Worm (Caenorhabditis elegans) whole organism, L4 larva: Measurements from ENCODE around the gene cpg-24.

ENCODE experiments used
- D1046.2 ChIP-seq: fragments of 200-800 bp; sonication (Bioruptor generic); IDR thresholded peaks from 2 replicates; pipeline ENCODE4 v1.3.6; 2022; ENCODE audit warnings: missing genetic modification characterization, missing compliant biosample characterization
- F49E8.2 ChIP-seq: sonication (generic microtip); optimal IDR thresholded peaks from 2 replicates; lab custom pipeline; 2016; ENCODE audit warnings: missing compliant biosample characterization, mild to moderate bottlenecking, missing genetic modification characterization, borderline replicate concordance
- Y48G9A.11 ChIP-seq: fragments of 200-800 bp; sonication (Bioruptor generic); IDR thresholded peaks from 2 replicates; pipeline ENCODE4 v1.3.6; 2022; ENCODE audit warnings: missing genetic modification reagents, missing genetic modification characterization, missing compliant biosample characterization
- ZK546.5 ChIP-seq, 2 experiments: sonication (generic microtip); optimal IDR thresholded peaks; 2 replicates each; lab custom pipeline; 2017; ENCODE audit warnings: missing biosample characterization in 2 of 2, missing genetic modification characterization in 2 of 2
- aha-1 ChIP-seq: fragments of 150-350 bp; peaks from one replicate; lab custom pipeline; 2014; ENCODE audit warnings: missing biosample characterization, missing genetic modification characterization
- arid-1 ChIP-seq: fragments of 200-800 bp; sonication (Bioruptor generic); conservative IDR thresholded peaks from 2 replicates; pipeline ENCODE4 v1.3.6; 2022; ENCODE audit warnings: missing genetic modification reagents, missing genetic modification characterization, missing compliant biosample characterization
- attf-4 ChIP-seq: sonication (generic microtip); optimal IDR thresholded peaks from 3 replicates; lab custom pipeline; 2017; ENCODE audit warnings: missing biosample characterization, missing genetic modification characterization
- ceh-20 ChIP-seq: fragments of 200-800 bp; sonication (Bioruptor generic); IDR thresholded peaks from 2 replicates; pipeline ENCODE4 v1.3.6; 2022; ENCODE audit warnings: missing genetic modification reagents, missing genetic modification characterization, missing compliant biosample characterization
- ceh-32 ChIP-seq: sonication (generic microtip); optimal IDR thresholded peaks from 2 replicates; lab custom pipeline; 2016; ENCODE audit warnings: mild to moderate bottlenecking, missing genetic modification characterization, missing compliant biosample characterization; ENCODE audit not compliant: poor library complexity
- ceh-44 ChIP-seq: fragments of 200-800 bp; sonication (Bioruptor generic); IDR thresholded peaks from 2 replicates; pipeline ENCODE4 v1.3.6; 2022; ENCODE audit warnings: missing genetic modification reagents, missing genetic modification characterization, missing compliant biosample characterization
- ces-1 ChIP-seq: fragments of 150-350 bp; sonication (generic microtip); optimal IDR thresholded peaks from 4 replicates; lab custom pipeline; 2014; ENCODE audit warnings: missing biosample characterization, missing genetic modification reagents, missing genetic modification characterization
- cey-2 ChIP-seq: sonication (generic microtip); optimal IDR thresholded peaks from 3 replicates; lab custom pipeline; 2017; ENCODE audit warnings: missing genetic modification characterization, mild to moderate bottlenecking, missing compliant biosample characterization, antibody characterized with exemption, borderline replicate concordance; ENCODE audit not compliant: insufficient read depth
- ctbp-1 ChIP-seq: fragments of 200-800 bp; sonication (Bioruptor generic); IDR thresholded peaks from 2 replicates; pipeline ENCODE4 v1.3.6; 2022; ENCODE audit warnings: missing genetic modification reagents, missing genetic modification characterization, missing compliant biosample characterization
- daf-16 ChIP-seq, 3 experiments: sonication (generic microtip); optimal IDR thresholded peaks; 2 replicates each; lab custom pipeline; 2016 to 2017; ENCODE audit warnings: missing genetic modification characterization in 3 of 3, missing genetic modification reagents in 3 of 3, mild to moderate bottlenecking in 2 of 3, missing compliant biosample characterization in 2 of 3, missing biosample characterization in 1 of 3, moderate library complexity in 1 of 3
- daf-8 ChIP-seq: fragments of 200-800 bp; sonication (Bioruptor generic); IDR thresholded peaks from 2 replicates; pipeline ENCODE4 v1.3.6; 2022; ENCODE audit warnings: missing genetic modification characterization, missing compliant biosample characterization
- dmd-6 ChIP-seq: fragments of 200-800 bp; sonication (Bioruptor generic); IDR thresholded peaks from 2 replicates; pipeline ENCODE4 v1.3.6; 2022; ENCODE audit warnings: missing genetic modification reagents, missing genetic modification characterization, missing compliant biosample characterization
- dmd-8 ChIP-seq: fragments of 200-800 bp; sonication (Bioruptor generic); IDR thresholded peaks from 2 replicates; pipeline ENCODE4 v1.3.6; 2022; ENCODE audit warnings: missing genetic modification characterization, missing compliant biosample characterization
- dmd-9 ChIP-seq: fragments of 200-800 bp; sonication (Bioruptor generic); IDR thresholded peaks from 2 replicates; pipeline ENCODE4 v1.3.6; 2022; ENCODE audit warnings: missing genetic modification reagents, missing genetic modification characterization, missing compliant biosample characterization
- egl-27 ChIP-seq: sonication (generic microtip); optimal IDR thresholded peaks from 3 replicates; lab custom pipeline; 2017; ENCODE audit warnings: missing biosample characterization, missing genetic modification reagents, missing genetic modification characterization
- egl-43 ChIP-seq: fragments of 200-800 bp; sonication (Bioruptor generic); IDR thresholded peaks from 2 replicates; pipeline ENCODE4 v1.3.6; 2022; ENCODE audit warnings: missing genetic modification reagents, missing genetic modification characterization, missing compliant biosample characterization
- fkh-10 ChIP-seq: fragments of 150-350 bp; optimal IDR thresholded peaks from 2 replicates; lab custom pipeline; 2014; ENCODE audit warnings: missing biosample characterization, missing genetic modification reagents, missing genetic modification characterization
- hmg-1.1 ChIP-seq: fragments of 200-800 bp; sonication (Bioruptor generic); IDR thresholded peaks from 2 replicates; pipeline ENCODE4 v1.3.6; 2022; ENCODE audit warnings: missing genetic modification reagents, missing genetic modification characterization, missing compliant biosample characterization
- lin-1 ChIP-seq: fragments of 200-800 bp; sonication (Bioruptor generic); IDR thresholded peaks from 2 replicates; pipeline ENCODE4 v1.3.6; 2022; ENCODE audit warnings: missing genetic modification reagents, missing genetic modification characterization, missing compliant biosample characterization
- madf-5 ChIP-seq, 2 experiments: fragments of 200-800 bp; sonication (Bioruptor generic); IDR thresholded peaks; 2 replicates each; pipeline ENCODE4 v1.3.6; 2022; ENCODE audit warnings: missing compliant biosample characterization in 2 of 2, missing genetic modification characterization in 2 of 2
- madf-9 ChIP-seq: fragments of 200-800 bp; sonication (Bioruptor generic); conservative IDR thresholded peaks from 2 replicates; pipeline ENCODE4 v1.3.6; 2022; ENCODE audit warnings: missing genetic modification reagents, missing genetic modification characterization, missing compliant biosample characterization
- mdt-29 ChIP-seq: fragments of 200-800 bp; sonication (Bioruptor generic); IDR thresholded peaks from 2 replicates; pipeline ENCODE4 v1.3.6; 2022; ENCODE audit warnings: missing genetic modification reagents, missing genetic modification characterization, missing compliant biosample characterization
- mep-1 ChIP-seq: fragments of 150-350 bp; sonication (generic microtip); optimal IDR thresholded peaks from 3 replicates; lab custom pipeline; 2014; ENCODE audit warnings: missing biosample characterization, missing genetic modification characterization
- mes-2 ChIP-seq: sonication (generic microtip); optimal IDR thresholded peaks from 2 replicates; lab custom pipeline; 2016; ENCODE audit warnings: missing genotype, mild to moderate bottlenecking, missing genetic modification characterization, missing compliant biosample characterization; ENCODE audit not compliant: poor library complexity, severe bottlenecking
- nhr-25 ChIP-seq: sonication (generic microtip); optimal IDR thresholded peaks from 2 replicates; lab custom pipeline; 2017; ENCODE audit warnings: missing genetic modification characterization, mild to moderate bottlenecking, missing compliant biosample characterization, antibody characterized with exemption, moderate library complexity, borderline replicate concordance; ENCODE audit not compliant: insufficient read depth
- nhr-41 ChIP-seq: fragments of 200-800 bp; sonication (Bioruptor generic); IDR thresholded peaks from 2 replicates; pipeline ENCODE4 v1.3.6; 2022; ENCODE audit warnings: missing genetic modification reagents, missing genetic modification characterization, missing compliant biosample characterization
- nhr-42 ChIP-seq: fragments of 200-800 bp; sonication (Bioruptor generic); IDR thresholded peaks from 2 replicates; pipeline ENCODE4 v1.3.6; 2022; ENCODE audit warnings: missing genetic modification characterization, missing compliant biosample characterization
- nhr-6 ChIP-seq: fragments of 150-350 bp; optimal IDR thresholded peaks from 2 replicates; lab custom pipeline; 2014; ENCODE audit warnings: missing biosample characterization, missing genetic modification characterization
- php-3 ChIP-seq: fragments of 200-800 bp; sonication (Bioruptor generic); IDR thresholded peaks from 2 replicates; pipeline ENCODE4 v1.3.6; 2022; ENCODE audit warnings: missing genetic modification reagents, missing genetic modification characterization, missing compliant biosample characterization
- saeg-2 ChIP-seq: fragments of 200-800 bp; sonication (Bioruptor generic); IDR thresholded peaks from 2 replicates; pipeline ENCODE4 v1.3.6; 2022; ENCODE audit warnings: missing genetic modification reagents, missing genetic modification characterization, missing compliant biosample characterization
- snpc-1.2 ChIP-seq: fragments of 200-800 bp; sonication (Bioruptor generic); IDR thresholded peaks from 2 replicates; pipeline ENCODE4 v1.3.6; 2022; ENCODE audit warnings: missing genetic modification reagents, missing genetic modification characterization, missing compliant biosample characterization
- spr-1 ChIP-seq: sonication (generic microtip); optimal IDR thresholded peaks from 2 replicates; lab custom pipeline; 2016; ENCODE audit warnings: mild to moderate bottlenecking, missing genetic modification characterization, missing compliant biosample characterization
- spr-3 ChIP-seq: fragments of 200-800 bp; sonication (Bioruptor generic); optimal IDR thresholded peaks from 2 replicates; lab custom pipeline; 2018; ENCODE audit warnings: mild to moderate bottlenecking, missing genetic modification characterization, missing compliant biosample characterization
- tra-1 ChIP-seq: fragments of 200-800 bp; sonication (Bioruptor generic); IDR thresholded peaks from 2 replicates; pipeline ENCODE4 v1.3.6; 2022; ENCODE audit warnings: missing genetic modification reagents, missing genetic modification characterization, missing compliant biosample characterization
- unc-130 ChIP-seq: sonication (generic microtip); optimal IDR thresholded peaks from 2 replicates; lab custom pipeline; 2016; ENCODE audit warnings: missing genetic modification reagents, missing genetic modification characterization, missing compliant biosample characterization
- unc-39 ChIP-seq: sonication (generic microtip); optimal IDR thresholded peaks from 2 replicates; lab custom pipeline; 2017; ENCODE audit warnings: missing biosample characterization, missing genetic modification characterization
- vab-7 ChIP-seq: fragments of 200-800 bp; sonication (Bioruptor generic); IDR thresholded peaks from 2 replicates; pipeline ENCODE4 v1.3.6; 2022; ENCODE audit warnings: missing genetic modification reagents, missing genetic modification characterization, missing compliant biosample characterization
- zag-1 ChIP-seq: fragments of 150-350 bp; optimal IDR thresholded peaks from 2 replicates; lab custom pipeline; 2014; ENCODE audit warnings: missing biosample characterization, missing genetic modification characterization
- zfp-2 ChIP-seq: sonication (generic microtip); optimal IDR thresholded peaks from 2 replicates; lab custom pipeline; 2016; ENCODE audit warnings: mild to moderate bottlenecking, missing genetic modification characterization, missing compliant biosample characterization
- zfp-3 ChIP-seq: fragments of 200-800 bp; sonication (Bioruptor generic); conservative IDR thresholded peaks from 2 replicates; pipeline ENCODE4 v1.3.6; 2022; ENCODE audit warnings: missing genetic modification reagents, missing genetic modification characterization, missing compliant biosample characterization
- zip-11 ChIP-seq: fragments of 200-800 bp; sonication (Bioruptor generic); IDR thresholded peaks from 2 replicates; pipeline ENCODE4 v1.3.6; 2022; ENCODE audit warnings: missing genetic modification characterization, missing compliant biosample characterization
- ztf-11 ChIP-seq: fragments of 150-350 bp; optimal IDR thresholded peaks from 2 replicates; lab custom pipeline; 2014; ENCODE audit warnings: missing biosample characterization, missing genetic modification characterization
- ztf-7 ChIP-seq: fragments of 150-350 bp; optimal IDR thresholded peaks from 2 replicates; lab custom pipeline; 2014; ENCODE audit warnings: missing biosample characterization, missing genetic modification characterization

The cpg-24 gene

ce11 chrIV:1659045-1659741 lies 27.4 kb downstream of the cpg-24 start, which contains the start of gene rps-28:
rps-28 (plus strand) TSS chrIV:1659691.
- TF ChIP-seq hmg-1.1 (GFP tag; lab: Robert Waterston, UW) (peak; percentile 96), ces-1 (peak; percentile 88), egl-43 (GFP tag; lab: Robert Waterston, UW) (peak; percentile 90), spr-1 (tag; lab: Kevin White, UChicago) (peak; percentile 90), tra-1 (GFP tag; lab: Robert Waterston, UW) (peak; percentile 93), ztf-7 (peak; percentile 84), mep-1 (tag; lab: Kevin White, UChicago) (peak; percentile 98), saeg-2 (GFP tag; lab: Robert Waterston, UW) (peak; percentile 62; the same call in 1 of the 2 replicates), zag-1 (tag; lab: Kevin White, UChicago) (peak; percentile 19), unc-39 (tag; lab: Kevin White, UChicago) (no peak), ZK546.5 (tag; optimal IDR thresholded peaks at IDR 0.05; lab: Kevin White, UChicago) (peak in 1 of 2 experiments; percentile 73), madf-9 (GFP tag; lab: Robert Waterston, UW) (peak; percentile 92), zfp-3 (peak; percentile 88), daf-8 (GFP tag; lab: Robert Waterston, UW) (no peak), ceh-20 (GFP tag; lab: Robert Waterston, UW) (peak; percentile 91), zfp-2 (peak; percentile 74), F49E8.2 (tag; lab: Kevin White, UChicago) (peak; percentile 89), ceh-44 (GFP tag; lab: Robert Waterston, UW) (peak; percentile 72; the same call in 1 of the 2 replicates), nhr-25 (tag; lab: Kevin White, UChicago) (peak; percentile 96), dmd-6 (GFP tag; lab: Robert Waterston, UW) (peak; percentile 91), lin-1 (peak; percentile 90), zip-11 (no peak), dmd-8 (GFP tag; lab: Robert Waterston, UW) (0 out of 2 replicates have a peak, but pooled peaks have one; percentile 17), php-3 (GFP tag; lab: Robert Waterston, UW) (peak; percentile 91), mdt-29 (GFP tag; lab: Robert Waterston, UW) (peak; percentile 65; the same call in 1 of the 2 replicates), aha-1 (tag; lab: Kevin White, UChicago) (peak; percentile 100), cey-2 (tag; lab: Kevin White, UChicago) (no peak), mes-2 (tag; lab: Kevin White, UChicago) (peak; percentile 97), ctbp-1 (peak; percentile 78), nhr-41 (GFP tag; lab: Robert Waterston, UW) (no peak), Y48G9A.11 (GFP tag; lab: Robert Waterston, UW) (peak; percentile 100), unc-130 (peak; percentile 97), daf-16 (GFP tag; optimal IDR thresholded peaks at IDR 0.05; lab: Kevin White, UChicago) (peak; percentile 17 to 61), daf-16 (tag; optimal IDR thresholded peaks at IDR 0.05; lab: Kevin White, UChicago) (peak; percentile 85), dmd-9 (GFP tag; lab: Robert Waterston, UW) (peak; percentile 91), fkh-10 (peak; percentile 95), snpc-1.2 (GFP tag; lab: Robert Waterston, UW) (peak; percentile 81), egl-27 (tag; lab: Kevin White, UChicago) (no peak), vab-7 (GFP tag; lab: Robert Waterston, UW) (peak; percentile 96), nhr-42 (peak; percentile 86), arid-1 (GFP tag; lab: Robert Waterston, UW) (peak; percentile 90), attf-4 (no peak), ceh-32 (tag; lab: Kevin White, UChicago) (no peak), nhr-6 (tag; lab: Kevin White, UChicago) (peak; percentile 90), ztf-11 (tag; lab: Kevin White, UChicago) (no peak), madf-5 (GFP tag; IDR thresholded peaks at IDR 0.05; lab: Robert Waterston, UW) (0 out of 4 replicates have a peak, but pooled peaks of 1 of the 2 experiments have one; percentile 64), spr-3 (GFP tag; lab: Kevin White, UChicago) (peak; percentile 86), D1046.2 (GFP tag; lab: Robert Waterston, UW) (peak; percentile 87)
